Worm (Caenorhabditis elegans) whole organism, mixed stage, embryonic: ENCODE results near the gene C48B4.13.

Experiments used
- ceh-39 ChIP-seq: fragments of 150-350 bp; optimal IDR thresholded peaks from 2 replicates; lab custom pipeline; 2014; ENCODE audit warnings: missing biosample characterization, missing genetic modification characterization
- ces-1 ChIP-seq: fragments of 150-350 bp; optimal IDR thresholded peaks from 2 replicates; lab custom pipeline; 2014; ENCODE audit warnings: missing biosample characterization, missing genetic modification reagents, missing genetic modification characterization
- elt-3 ChIP-seq: fragments of 150-350 bp; optimal IDR thresholded peaks from 2 replicates; lab custom pipeline; 2014; ENCODE audit warnings: missing biosample characterization, missing genetic modification characterization
- lsy-2 ChIP-seq: fragments of 150-350 bp; optimal IDR thresholded peaks from 2 replicates; lab custom pipeline; 2014; ENCODE audit warnings: missing biosample characterization, missing genetic modification characterization
- nhr-12 ChIP-seq: fragments of 150-350 bp; optimal IDR thresholded peaks from 2 replicates; lab custom pipeline; 2014; ENCODE audit warnings: missing biosample characterization, missing genetic modification characterization
- pha-4 ChIP-seq: fragments of 150-350 bp; optimal IDR thresholded peaks from 2 replicates; lab custom pipeline; 2018; ENCODE audit warnings: missing biosample characterization, missing genetic modification reagents, missing genetic modification characterization
- snpc-4 ChIP-seq: fragments of 150-350 bp; optimal IDR thresholded peaks from 2 replicates; lab custom pipeline; 2014; ENCODE audit warnings: missing biosample characterization, missing genetic modification characterization
- sptf-1 ChIP-seq: sonication (generic microtip); optimal IDR thresholded peaks from 2 replicates; lab custom pipeline; 2017; ENCODE audit warnings: mild to moderate bottlenecking, missing genetic modification characterization, moderate library complexity, missing compliant biosample characterization
- tbx-8 ChIP-seq: fragments of 200-800 bp; sonication (Bioruptor generic); optimal IDR thresholded peaks from 2 replicates; lab custom pipeline; 2018; ENCODE audit warnings: mild to moderate bottlenecking, missing genetic modification characterization, moderate library complexity, missing compliant biosample characterization
- unc-39 ChIP-seq: fragments of 150-350 bp; optimal IDR thresholded peaks from 2 replicates; lab custom pipeline; 2014; ENCODE audit warnings: missing biosample characterization, missing genetic modification characterization

- TF ChIP-seq snpc-4 (tag; lab: Kevin White, UChicago) (no peak), pha-4 (tag; lab: Kevin White, UChicago) (no peak), tbx-8 (GFP tag; lab: Kevin White, UChicago) (no peak), elt-3 (tag; lab: Kevin White, UChicago) (no peak), ces-1 (GFP tag; lab: Kevin White, UChicago) (no peak), nhr-12 (no peak), sptf-1 (no peak), unc-39 (tag; lab: Kevin White, UChicago) (no peak), ceh-39 (tag; lab: Kevin White, UChicago) (no peak), lsy-2 (no peak)
Measured at ce11 chrIII:9544820-9545219, 23.7 kb upstream of the C48B4.13 start, which contains the start of gene ZK1098.12.
